Fruit fly (Drosophila melanogaster) whole organism, wandering third instar larva: ENCODE data around the gene RhoGAP71E.

Source experiments
- Hr78 ChIP-seq: fragments of >200 bp; optimal IDR thresholded peaks from 2 replicates; lab custom pipeline; 2017; ENCODE audit warnings: missing biosample characterization, missing genetic modification characterization
- N ChIP-seq: fragments of >200 bp; optimal IDR thresholded peaks from 2 replicates; lab custom pipeline; 2018; ENCODE audit warnings: missing biosample characterization, missing external identifiers, missing genetic modification characterization
- Rel ChIP-seq, 2 experiments: fragments of 200-800 bp; sonication (Bioruptor generic) in 1 of 2; optimal IDR thresholded peaks; 2 replicates in 1 of 2; 3 replicates in 1 of 2; lab custom pipeline; 2016 to 2019; ENCODE audit warnings: mild to moderate bottlenecking in 2 of 2, missing biosample characterization in 2 of 2, missing genetic modification characterization in 2 of 2, moderate library complexity in 1 of 2
- h ChIP-seq: fragments of 200-800 bp; sonication (Bioruptor generic); optimal IDR thresholded peaks from 3 replicates; lab custom pipeline; 2016; ENCODE audit warnings: missing biosample characterization, mild to moderate bottlenecking, missing genetic modification characterization
- psq ChIP-seq: fragments of 200-800 bp; sonication (Bioruptor generic); optimal IDR thresholded peaks from 3 replicates; lab custom pipeline; 2017; ENCODE audit warnings: missing biosample characterization, mild to moderate bottlenecking, missing genetic modification characterization, moderate library complexity
- rgr ChIP-seq: fragments of 200-800 bp; sonication (Bioruptor generic); optimal IDR thresholded peaks from 3 replicates; lab custom pipeline; 2016; ENCODE audit warnings: missing biosample characterization, mild to moderate bottlenecking, missing genetic modification characterization
- usp ChIP-seq: fragments of >200 bp; optimal IDR thresholded peaks from 2 replicates; lab custom pipeline; 2017; ENCODE audit warnings: missing biosample characterization, missing genetic modification characterization
- woc ChIP-seq: sonication (Bioruptor generic); optimal IDR thresholded peaks from 2 replicates; lab custom pipeline; 2016; ENCODE audit warnings: missing biosample characterization, mild to moderate bottlenecking, missing genetic modification characterization

DNA sequence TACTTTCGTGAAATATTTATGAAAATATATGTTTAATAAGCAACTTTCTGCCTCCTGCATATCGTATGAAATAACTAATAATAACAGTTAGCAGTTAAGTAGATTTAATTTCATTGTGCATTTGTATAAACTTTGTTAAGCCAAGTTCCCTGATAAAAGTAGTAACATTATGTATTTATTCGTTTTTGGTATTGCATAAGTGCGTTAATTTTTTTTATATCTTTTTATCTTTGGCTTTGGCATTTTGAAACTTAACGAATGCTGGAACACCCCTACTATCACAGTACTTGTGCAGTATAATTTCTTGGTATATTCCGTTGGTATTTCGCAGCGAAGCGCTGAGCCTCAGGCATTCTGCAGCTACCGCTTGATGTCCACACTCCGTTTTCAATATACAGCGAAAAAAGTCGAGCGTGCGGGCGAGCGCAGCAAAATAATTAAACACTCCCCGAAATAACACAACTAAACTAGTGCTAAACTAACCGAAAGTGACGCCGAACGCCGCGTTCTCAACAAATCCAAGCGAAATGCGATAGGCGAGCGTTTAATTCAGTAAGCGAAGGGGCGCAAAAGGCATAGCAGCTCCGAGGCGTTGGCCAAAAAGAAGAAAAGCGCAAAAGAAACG, at the start of gene RhoGAP71E:
- TF ChIP-seq usp (GFP tag; lab: Kevin White, UChicago) (no peak), rgr (peak; percentile 57), Hr78 (GFP tag; lab: Kevin White, UChicago) (no peak), N (GFP tag; lab: Kevin White, UChicago) (no peak), woc (GFP tag; lab: Kevin White, UChicago) (peak; percentile 5), psq (GFP tag; lab: Kevin White, UChicago) (peak; percentile 97), Rel (GFP tag; optimal IDR thresholded peaks at IDR 0.05; lab: Kevin White, UChicago) (no peak), Rel (tag; optimal IDR thresholded peaks at IDR 0.05; lab: Kevin White, UChicago) (peak; percentile 50), h (GFP tag; lab: Kevin White, UChicago) (peak; percentile 19)
